Worm (Caenorhabditis elegans): Measurements from ENCODE around the gene F35G2.5.

- TF ChIP-seq ama-1 (optimal IDR thresholded peaks at IDR 0.05) (no peak), ama-1 (GFP tag; optimal IDR thresholded peaks at IDR 0.05) (no peak), lin-26 (GFP tag; IDR thresholded peaks at IDR 0.05) (no peak), madf-10 (tag; optimal IDR thresholded peaks at IDR 0.05) (no peak), attf-6 (GFP tag; IDR thresholded peaks at IDR 0.05) (no peak), unc-130 (GFP tag; optimal IDR thresholded peaks at IDR 0.05) (no peak), nhr-90 (tag; optimal IDR thresholded peaks at IDR 0.05) (no peak), sea-2 (GFP tag; IDR thresholded peaks at IDR 0.05) (no peak), sdz-38 (tag; optimal IDR thresholded peaks at IDR 0.05) (no peak)
These were observed 21.7 kb upstream of the F35G2.5 start for ce11 chrIV:12197679-12198078.

Measured in whole organism, young adult.